Worm (Caenorhabditis elegans) whole organism, L4/young adult: ENCODE measurements around the gene T26H5.11.

Experiments used
- W03F9.2 ChIP-seq: fragments of 150-350 bp; optimal IDR thresholded peaks from 2 replicates; lab custom pipeline; 2014; ENCODE audit warnings: missing biosample characterization, missing genetic modification characterization
- dao-5 ChIP-seq: sonication (generic microtip); optimal IDR thresholded peaks from 2 replicates; lab custom pipeline; 2016; ENCODE audit warnings: missing genotype, missing genetic modification characterization, moderate library complexity, missing compliant biosample characterization
- him-1 ChIP-seq: sonication (generic microtip); optimal IDR thresholded peaks from 2 replicates; lab custom pipeline; 2016; ENCODE audit warnings: missing genotype, missing genetic modification reagents, missing genetic modification characterization, missing compliant biosample characterization

DNA sequence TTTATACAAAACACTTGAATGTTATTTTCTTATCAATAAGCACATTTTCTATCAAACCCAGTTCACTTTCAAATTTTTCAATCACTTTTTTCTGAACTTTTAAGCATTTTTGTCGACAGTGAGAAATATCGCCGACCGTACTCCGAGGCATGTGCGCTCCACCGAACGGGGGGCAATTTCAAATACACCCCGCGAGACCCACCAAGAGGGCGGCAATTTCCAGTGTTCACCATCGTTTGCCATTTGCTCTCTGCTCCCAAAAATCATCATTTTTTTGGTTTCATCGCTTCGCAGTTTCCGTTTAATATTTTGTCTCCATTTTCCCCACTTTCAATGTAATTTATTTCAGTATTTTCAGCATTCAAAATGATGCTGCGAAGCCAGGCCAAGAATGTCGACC, 48.7 kb downstream of the T26H5.11 start, which contains the start of gene cyb-3:
- TF ChIP-seq him-1 (tag; lab: Kevin White, UChicago) = no peak
- TF ChIP-seq W03F9.2 (tag; lab: Kevin White, UChicago) = no peak
- TF ChIP-seq dao-5 = no peak
